Worm (Caenorhabditis elegans) whole organism, young adult: ENCODE data around the gene C08B6.14.

ENCODE experiments used
- D2030.7 ChIP-seq: fragments of 200-800 bp; sonication (Bioruptor generic); IDR thresholded peaks from 2 replicates; pipeline ENCODE4 v1.3.6; 2022; ENCODE audit warnings: missing genetic modification reagents, missing genetic modification characterization, missing compliant biosample characterization
- F10E7.11 ChIP-seq: sonication (generic microtip); optimal IDR thresholded peaks from 2 replicates; lab custom pipeline; 2017; ENCODE audit warnings: mild to moderate bottlenecking, missing genetic modification characterization, moderate library complexity, missing compliant biosample characterization
- F39B2.1 ChIP-seq: fragments of 200-800 bp; sonication (Bioruptor generic); IDR thresholded peaks from 2 replicates; pipeline ENCODE4 v1.3.6; 2022; ENCODE audit warnings: missing genetic modification reagents, missing genetic modification characterization, missing compliant biosample characterization
- K12H6.12 ChIP-seq: fragments of 200-800 bp; sonication (Bioruptor generic); optimal IDR thresholded peaks from 2 replicates; lab custom pipeline; 2018; ENCODE audit warnings: mild to moderate bottlenecking, missing genetic modification characterization, missing compliant biosample characterization
- Y53G8AR.9 ChIP-seq: fragments of 200-800 bp; sonication (Bioruptor generic); conservative IDR thresholded peaks from 2 replicates; pipeline ENCODE4 v1.3.6; 2022; ENCODE audit warnings: missing genetic modification reagents, missing genetic modification characterization, missing compliant biosample characterization
- Y95B8A.8 ChIP-seq: fragments of 200-800 bp; sonication (Bioruptor generic); IDR thresholded peaks from 2 replicates; pipeline ENCODE4 v1.3.6; 2022; ENCODE audit warnings: missing genetic modification reagents, missing genetic modification characterization, missing compliant biosample characterization
- attf-6 ChIP-seq: fragments of 200-800 bp; sonication (Bioruptor generic); IDR thresholded peaks from 2 replicates; pipeline ENCODE4 v1.3.6; 2022; ENCODE audit warnings: missing genetic modification reagents, missing genetic modification characterization, missing compliant biosample characterization
- cebp-1 ChIP-seq, 2 experiments: fragments of 200-800 bp in 1 of 2; sonication (Bioruptor generic) in 1 of 2; sonication (generic microtip) in 1 of 2; IDR thresholded peaks in 1 of 2; optimal IDR thresholded peaks in 1 of 2; 2 replicates each; pipeline versions ENCODE4 v1.3.6 to Lab custom; 2017 to 2022; ENCODE audit warnings: missing compliant biosample characterization in 2 of 2, missing genetic modification characterization in 2 of 2, mild to moderate bottlenecking in 1 of 2, missing genetic modification reagents in 1 of 2, moderate library complexity in 1 of 2
- dox-1 ChIP-seq: fragments of 200-800 bp; sonication (Bioruptor generic); IDR thresholded peaks from 2 replicates; pipeline ENCODE4 v1.3.6; 2022; ENCODE audit warnings: missing genetic modification reagents, missing genetic modification characterization, missing compliant biosample characterization
- dpff-1 ChIP-seq: sonication (generic microtip); optimal IDR thresholded peaks from 2 replicates; lab custom pipeline; 2017; ENCODE audit warnings: mild to moderate bottlenecking, missing genetic modification characterization, missing compliant biosample characterization
- dpl-1 ChIP-seq: fragments of 150-350 bp; optimal IDR thresholded peaks from 2 replicates; lab custom pipeline; 2014; ENCODE audit warnings: missing biosample characterization, missing genetic modification reagents, missing genetic modification characterization
- egrh-3 ChIP-seq: fragments of 200-800 bp; sonication (Bioruptor generic); IDR thresholded peaks from 2 replicates; pipeline ENCODE4 v1.3.6; 2022; ENCODE audit warnings: missing genetic modification reagents, missing genetic modification characterization, missing compliant biosample characterization
- ekl-4 ChIP-seq: fragments of 200-800 bp; sonication (Bioruptor generic); IDR thresholded peaks from 2 replicates; pipeline ENCODE4 v1.3.6; 2022; ENCODE audit warnings: missing genetic modification reagents, missing genetic modification characterization, missing compliant biosample characterization
- hlh-26 ChIP-seq: fragments of 200-800 bp; sonication (Bioruptor generic); conservative IDR thresholded peaks from 2 replicates; pipeline ENCODE4 v1.3.6; 2022; ENCODE audit warnings: missing genetic modification reagents, missing genetic modification characterization, missing compliant biosample characterization
- hsf-1 ChIP-seq: fragments of 200-800 bp; sonication (Bioruptor generic); IDR thresholded peaks from 2 replicates; pipeline ENCODE4 v1.3.6; 2022; ENCODE audit warnings: missing genetic modification reagents, missing genetic modification characterization, missing compliant biosample characterization
- lin-26 ChIP-seq: fragments of 200-800 bp; sonication (Bioruptor generic); IDR thresholded peaks from 2 replicates; pipeline ENCODE4 v1.3.6; 2022; ENCODE audit warnings: missing genetic modification reagents, missing genetic modification characterization, missing compliant biosample characterization
- lin-54 ChIP-seq: fragments of 200-800 bp; sonication (Bioruptor generic); optimal IDR thresholded peaks from 2 replicates; lab custom pipeline; 2018; ENCODE audit warnings: mild to moderate bottlenecking, missing genetic modification characterization, missing compliant biosample characterization
- madf-3 ChIP-seq: fragments of 200-800 bp; sonication (Bioruptor generic); IDR thresholded peaks from 2 replicates; pipeline ENCODE4 v1.3.6; 2022; ENCODE audit warnings: missing genetic modification reagents, missing genetic modification characterization, missing compliant biosample characterization
- madf-6 ChIP-seq: fragments of 200-800 bp; sonication (Bioruptor generic); IDR thresholded peaks from 2 replicates; pipeline ENCODE4 v1.3.6; 2022; ENCODE audit warnings: missing genetic modification reagents, missing genetic modification characterization, missing compliant biosample characterization
- madf-8 ChIP-seq: fragments of 200-800 bp; sonication (Bioruptor generic); conservative IDR thresholded peaks from 2 replicates; pipeline ENCODE4 v1.3.6; 2022; ENCODE audit warnings: missing genetic modification reagents, missing genetic modification characterization, missing compliant biosample characterization
- mcd-1 ChIP-seq: fragments of 200-800 bp; sonication (Bioruptor generic); IDR thresholded peaks from 2 replicates; pipeline ENCODE4 v1.3.6; 2022; ENCODE audit warnings: missing genetic modification reagents, missing genetic modification characterization, missing compliant biosample characterization
- pbrm-1 ChIP-seq: fragments of 200-800 bp; sonication (Bioruptor generic); IDR thresholded peaks from 2 replicates; pipeline ENCODE4 v1.3.6; 2022; ENCODE audit warnings: missing genetic modification reagents, missing genetic modification characterization, missing compliant biosample characterization
- rcor-1 ChIP-seq: fragments of 200-800 bp; sonication (Bioruptor generic); IDR thresholded peaks from 2 replicates; pipeline ENCODE4 v1.3.6; 2022; ENCODE audit warnings: missing genetic modification reagents, missing genetic modification characterization, missing compliant biosample characterization
- sea-2 ChIP-seq: fragments of 200-800 bp; sonication (Bioruptor generic); IDR thresholded peaks from 2 replicates; pipeline ENCODE4 v1.3.6; 2022; ENCODE audit warnings: missing genetic modification characterization, missing compliant biosample characterization
- snpc-4 ChIP-seq, 5 experiments: fragments of 150-350 bp in 1 of 5; sonication (generic microtip) in 4 of 5; optimal IDR thresholded peaks; 2 replicates each; lab custom pipeline; 2014 to 2018; ENCODE audit warnings: missing genetic modification characterization in 5 of 5, missing biosample characterization in 3 of 5, antibody characterized with exemption in 2 of 5, mild to moderate bottlenecking in 2 of 5, missing compliant biosample characterization in 2 of 5, missing genotype in 2 of 5, moderate library complexity in 2 of 5, missing genetic modification reagents in 1 of 5
- zfh-2 ChIP-seq: fragments of 200-800 bp; sonication (Bioruptor generic); conservative IDR thresholded peaks from 2 replicates; pipeline ENCODE4 v1.3.6; 2022; ENCODE audit warnings: missing genetic modification reagents, missing genetic modification characterization, missing compliant biosample characterization
- ztf-22 ChIP-seq: fragments of 200-800 bp; sonication (Bioruptor generic); optimal IDR thresholded peaks from 2 replicates; lab custom pipeline; 2018; ENCODE audit warnings: mild to moderate bottlenecking, missing genetic modification characterization, moderate library complexity, missing compliant biosample characterization
- ztf-28 ChIP-seq: fragments of 200-800 bp; sonication (Bioruptor generic); IDR thresholded peaks from 2 replicates; pipeline ENCODE4 v1.3.6; 2022; ENCODE audit warnings: missing genetic modification reagents, missing genetic modification characterization, missing compliant biosample characterization

C08B6.14 gene

DNA sequence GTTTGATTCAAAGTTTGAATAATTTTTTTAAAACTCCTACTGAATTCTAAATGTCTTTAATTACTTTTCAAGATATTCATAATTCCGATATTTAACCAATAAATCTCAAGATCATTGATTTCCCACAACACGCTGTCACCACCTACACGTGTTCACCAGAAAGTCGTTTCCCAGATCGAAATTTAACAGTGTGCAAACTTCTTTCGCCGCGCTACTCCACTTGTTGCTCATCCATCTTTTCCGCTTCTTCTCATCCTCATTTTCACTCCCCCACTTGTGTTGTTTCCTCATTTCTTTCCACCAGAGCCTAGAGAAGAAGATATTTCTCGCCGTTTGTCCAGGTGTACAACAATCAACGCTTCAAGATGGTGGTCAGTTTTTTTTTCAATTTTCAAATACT is 43.8 kb upstream of the C08B6.14 start, which contains the start of gene C51E3.9:
Gene C51E3.9, plus strand, starts transcription at position 301 of the 400 bp plus-strand sequence.
- no peak for TF ChIP-seq dpl-1 (GFP tag; lab: Kevin White, UChicago)
- no peak for TF ChIP-seq lin-54 (GFP tag; lab: Kevin White, UChicago)
- no peak for TF ChIP-seq dpff-1 (tag; lab: Kevin White, UChicago)
- no peak for TF ChIP-seq ztf-22
- TF ChIP-seq pbrm-1 (GFP tag; lab: Robert Waterston, UW): no peak
- no peak for TF ChIP-seq sea-2 (GFP tag; lab: Robert Waterston, UW)
- no peak for TF ChIP-seq Y95B8A.8 (GFP tag; lab: Robert Waterston, UW)
- no peak for TF ChIP-seq ztf-28
- TF ChIP-seq dox-1 (GFP tag; lab: Robert Waterston, UW): no peak

DNA sequence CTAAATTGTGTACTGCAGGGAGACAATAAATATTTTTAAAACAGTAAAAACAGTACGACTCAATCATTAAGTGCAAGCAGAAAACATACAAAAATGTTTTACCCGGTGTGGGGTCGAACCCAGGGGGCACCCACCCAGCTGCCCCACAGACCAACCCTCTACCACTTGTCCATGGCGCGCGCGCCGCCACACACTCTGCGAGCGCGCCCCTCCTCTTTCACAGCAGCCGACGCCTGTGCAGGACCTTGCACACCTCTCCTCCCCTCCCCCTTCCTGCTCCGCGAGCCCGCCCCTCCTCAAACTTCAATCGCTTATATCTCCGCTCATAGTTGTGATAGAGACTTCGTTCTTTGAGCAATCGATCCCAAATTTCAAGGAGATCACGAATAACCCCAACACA is 36.8 kb upstream of the C08B6.14 start:
- TF ChIP-seq ekl-4 (0 out of 2 replicates have a peak, but pooled peaks have one; percentile 59), attf-6 (GFP tag; lab: Robert Waterston, UW) (peak; percentile 71), pbrm-1 (GFP tag; lab: Robert Waterston, UW) (peak; percentile 92), hsf-1 (GFP tag; lab: Robert Waterston, UW) (peak; percentile 41; the same call in 1 of the 2 replicates), rcor-1 (GFP tag; lab: Robert Waterston, UW) (peak; percentile 63), madf-3 (GFP tag; lab: Robert Waterston, UW) (peak; percentile 88), madf-6 (GFP tag; lab: Robert Waterston, UW) (peak; percentile 55; the same call in 1 of the 2 replicates), F39B2.1 (0 out of 2 replicates have a peak, but pooled peaks have one; percentile 37), lin-26 (peak; percentile 99), egrh-3 (GFP tag; lab: Robert Waterston, UW) (peak; percentile 99), mcd-1 (GFP tag; lab: Robert Waterston, UW) (0 out of 2 replicates have a peak, but pooled peaks have one; percentile 33), Y53G8AR.9 (GFP tag; lab: Robert Waterston, UW) (0 out of 2 replicates have a peak, but pooled peaks have one; percentile 38), D2030.7 (GFP tag; lab: Robert Waterston, UW) (peak; percentile 51)

DNA sequence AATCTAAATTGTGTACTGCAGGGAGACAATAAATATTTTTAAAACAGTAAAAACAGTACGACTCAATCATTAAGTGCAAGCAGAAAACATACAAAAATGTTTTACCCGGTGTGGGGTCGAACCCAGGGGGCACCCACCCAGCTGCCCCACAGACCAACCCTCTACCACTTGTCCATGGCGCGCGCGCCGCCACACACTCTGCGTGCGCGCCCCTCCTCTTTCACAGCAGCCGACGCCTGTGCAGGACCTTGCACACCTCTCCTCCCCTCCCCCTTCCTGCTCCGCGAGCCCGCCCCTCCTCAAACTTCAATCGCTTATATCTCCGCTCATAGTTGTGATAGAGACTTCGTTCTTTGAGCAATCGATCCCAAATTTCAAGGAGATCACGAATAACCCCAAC is 34.8 kb upstream of the C08B6.14 start:
- peak; percentile 99 for TF ChIP-seq egrh-3 (GFP tag; lab: Robert Waterston, UW)

DNA sequence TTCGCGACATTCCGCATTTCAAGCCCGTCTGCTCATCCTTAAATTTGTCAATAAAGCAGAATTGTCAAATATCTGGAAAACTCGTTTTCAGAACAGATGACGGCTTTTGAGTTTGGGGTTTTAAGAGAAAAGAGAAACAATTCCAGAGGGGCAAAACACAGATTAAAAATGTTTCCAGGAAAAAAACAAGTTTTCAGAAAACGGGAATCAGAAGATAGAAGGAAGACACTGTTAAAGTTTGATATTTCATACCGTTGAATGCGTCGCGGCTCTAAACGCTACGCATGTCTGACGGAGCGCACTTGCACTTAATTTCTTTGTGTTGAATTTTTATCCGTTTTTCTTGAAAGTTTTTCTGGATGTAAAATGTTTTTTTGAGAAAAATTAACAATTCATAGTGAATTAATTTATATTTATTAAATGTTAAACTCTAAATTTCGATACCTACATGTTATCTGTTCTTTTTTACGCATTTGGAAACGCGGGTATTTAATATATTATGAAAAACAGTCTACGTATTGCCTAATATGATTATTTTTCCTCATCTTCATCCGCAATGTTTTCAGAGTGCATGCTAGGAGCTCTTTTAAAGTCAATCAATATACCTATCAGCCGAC is 32.4 kb upstream of the C08B6.14 start, which contains the start of the genes C08B6.18, wdr-20 and C08B6.8:
Gene C08B6.18, minus strand, starts transcription at position 51 of the 617 bp plus-strand sequence.
Gene wdr-20, minus strand, starts transcription at position 82 of the 617 bp plus-strand sequence.
Gene C08B6.8, plus strand, starts transcription at position 567 of the 617 bp plus-strand sequence.
- peak; percentile 89 for TF ChIP-seq madf-3 (GFP tag; lab: Robert Waterston, UW)
- no peak for TF ChIP-seq ztf-28
- TF ChIP-seq madf-8 (GFP tag; lab: Robert Waterston, UW): no peak
- no peak for TF ChIP-seq snpc-4 (GFP tag; optimal IDR thresholded peaks at IDR 0.05; lab: Kevin White, UChicago)
- TF ChIP-seq snpc-4 (tag; optimal IDR thresholded peaks at IDR 0.05; lab: Kevin White, UChicago): peak in 1 of 4 experiments; percentile 35

DNA sequence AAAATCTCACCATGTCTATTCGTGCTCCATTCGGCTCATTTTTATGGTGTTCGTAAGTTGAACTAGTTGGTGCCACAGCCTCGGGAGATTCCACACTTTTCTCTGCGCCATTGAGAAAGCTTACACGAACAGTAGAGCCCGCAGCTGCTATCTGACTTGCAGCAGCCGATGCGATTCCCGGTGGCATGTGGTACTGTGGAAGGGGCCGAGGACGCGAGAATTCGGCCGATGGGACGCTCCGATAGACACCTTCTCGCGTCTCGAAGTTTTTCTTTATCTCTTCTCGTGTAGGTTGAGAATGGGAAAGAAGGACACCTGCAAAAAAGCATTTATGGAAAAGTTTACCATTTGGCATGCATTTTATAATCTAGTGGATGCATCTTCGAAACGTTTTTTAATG is 31.5 kb upstream of the C08B6.14 start:
- TF ChIP-seq cebp-1 (GFP tag; IDR thresholded peaks at IDR 0.05; lab: Robert Waterston, UW) (no peak), cebp-1 (tag; optimal IDR thresholded peaks at IDR 0.05; lab: Kevin White, UChicago) (no peak), F10E7.11 (no peak), K12H6.12 (no peak), hlh-26 (GFP tag; lab: Robert Waterston, UW) (no peak), zfh-2 (GFP tag; lab: Robert Waterston, UW) (peak; percentile 64)
